Worm (Caenorhabditis elegans): ENCODE measurements around the gene dyf-13.

Gene dyf-13

ce11 chrII:7199308-7199707, 28.2 kb upstream of the dyf-13 start, which contains the start of gene E04F6.6:
Gene E04F6.6 (minus strand): TSS chrII:7199565.
- TF ChIP-seq nhr-12 (tag; optimal IDR thresholded peaks at IDR 0.05) (no peak), ZK546.5 (tag; optimal IDR thresholded peaks at IDR 0.05) (no peak), fkh-10 (GFP tag; optimal IDR thresholded peaks at IDR 0.05) (no peak), jun-1 (tag; optimal IDR thresholded peaks at IDR 0.05) (no peak), nhr-25 (tag; optimal IDR thresholded peaks at IDR 0.05) (peak; percentile 16), daf-12 (tag; optimal IDR thresholded peaks at IDR 0.05) (no peak), mml-1 (tag; optimal IDR thresholded peaks at IDR 0.05) (no peak), nhr-237 (tag; optimal IDR thresholded peaks at IDR 0.05) (no peak)

ce11 chrII:7197434-7197833, 26.3 kb upstream of the dyf-13 start:
- no peak for TF ChIP-seq jun-1 (tag; optimal IDR thresholded peaks at IDR 0.05)
- no peak for TF ChIP-seq ztf-11 (tag; optimal IDR thresholded peaks at IDR 0.05)
- peak; percentile 8 for TF ChIP-seq pqm-1 (tag; optimal IDR thresholded peaks at IDR 0.05)
- no peak for TF ChIP-seq nhr-77 (tag; optimal IDR thresholded peaks at IDR 0.05)
- no peak for TF ChIP-seq mml-1 (tag; optimal IDR thresholded peaks at IDR 0.05)
- no peak for TF ChIP-seq elt-3 (tag; optimal IDR thresholded peaks at IDR 0.05)
- TF ChIP-seq nhr-11 (tag; optimal IDR thresholded peaks at IDR 0.05): no peak
- TF ChIP-seq elt-2 (tag; optimal IDR thresholded peaks at IDR 0.05): peak; percentile 8
- TF ChIP-seq nfya-1 (tag; optimal IDR thresholded peaks at IDR 0.05; ENCODE audit: insufficient read depth): no peak
- no peak for TF ChIP-seq elt-1 (tag; optimal IDR thresholded peaks at IDR 0.05)

- peak; percentile 69 for TF ChIP-seq elt-2 (tag; optimal IDR thresholded peaks at IDR 0.05)
- TF ChIP-seq ZK546.5 (tag; optimal IDR thresholded peaks at IDR 0.05): no peak
- peak; percentile 74 for TF ChIP-seq pqm-1 (tag; optimal IDR thresholded peaks at IDR 0.05)
- TF ChIP-seq mdl-1 (tag; optimal IDR thresholded peaks at IDR 0.05): no peak
- no peak for TF ChIP-seq aly-2 (tag; optimal IDR thresholded peaks at IDR 0.05)
- peak; percentile 41 for TF ChIP-seq pha-4 (tag; optimal IDR thresholded peaks at IDR 0.05)
Measured at ce11 chrII:7196040-7196439, 24.9 kb upstream of the dyf-13 start, which contains the start of gene maoc-1. Gene maoc-1 (plus strand): TSS chrII:7196276.

- TF ChIP-seq ceh-28 (tag; optimal IDR thresholded peaks at IDR 0.05) (no peak), ceh-9 (tag; optimal IDR thresholded peaks at IDR 0.05) (no peak), skn-1 (tag; optimal IDR thresholded peaks at IDR 0.05) (no peak), elt-3 (tag; optimal IDR thresholded peaks at IDR 0.05) (no peak), unc-62 (GFP tag; optimal IDR thresholded peaks at IDR 0.05) (no peak), nhr-25 (tag; optimal IDR thresholded peaks at IDR 0.05) (no peak)
Measured at ce11 chrII:7195541-7195940, 24.4 kb upstream of the dyf-13 start, which contains the start of gene acdh-12. Gene acdh-12 (minus strand): TSS chrII:7195641.

ce11 chrII:7189120-7189519, 18.0 kb upstream of the dyf-13 start, which contains the start of gene E04F6.4:
Gene E04F6.4 (plus strand): TSS chrII:7189420.
- TF ChIP-seq zag-1 (tag; optimal IDR thresholded peaks at IDR 0.05): no peak
- TF ChIP-seq fos-1 (tag; optimal IDR thresholded peaks at IDR 0.05): no peak
- no peak for TF ChIP-seq snpc-4 (tag; optimal IDR thresholded peaks at IDR 0.05)
- no peak for TF ChIP-seq mml-1 (tag; optimal IDR thresholded peaks at IDR 0.05)
- no peak for TF ChIP-seq lsy-12 (tag; optimal IDR thresholded peaks at IDR 0.05)
- TF ChIP-seq ceh-16 (tag; optimal IDR thresholded peaks at IDR 0.05): no peak
- no peak for TF ChIP-seq nhr-12 (tag; optimal IDR thresholded peaks at IDR 0.05)
- TF ChIP-seq daf-12 (tag; optimal IDR thresholded peaks at IDR 0.05): no peak
- no peak for TF ChIP-seq nhr-11 (tag; optimal IDR thresholded peaks at IDR 0.05)
- TF ChIP-seq nhr-76 (tag; optimal IDR thresholded peaks at IDR 0.05): no peak
- TF ChIP-seq eor-1 (tag; optimal IDR thresholded peaks at IDR 0.05): no peak
- no peak for TF ChIP-seq fkh-2 (tag; optimal IDR thresholded peaks at IDR 0.05)
- TF ChIP-seq elt-2 (tag; optimal IDR thresholded peaks at IDR 0.05): no peak
- no peak for TF ChIP-seq aly-2 (tag; optimal IDR thresholded peaks at IDR 0.05)
- no peak for TF ChIP-seq lin-39 (tag; optimal IDR thresholded peaks at IDR 0.05)
- TF ChIP-seq nfya-1 (tag; optimal IDR thresholded peaks at IDR 0.05; ENCODE audit: insufficient read depth): no peak
- no peak for TF ChIP-seq skn-1 (tag; optimal IDR thresholded peaks at IDR 0.05)

- TF ChIP-seq nhr-77 (tag; optimal IDR thresholded peaks at IDR 0.05) (no peak), aly-2 (tag; optimal IDR thresholded peaks at IDR 0.05) (no peak), nhr-28 (tag; optimal IDR thresholded peaks at IDR 0.05) (no peak), elt-1 (tag; optimal IDR thresholded peaks at IDR 0.05) (no peak), egl-5 (tag; optimal IDR thresholded peaks at IDR 0.05) (no peak), R02D3.7 (tag; optimal IDR thresholded peaks at IDR 0.05) (no peak), mdl-1 (tag; optimal IDR thresholded peaks at IDR 0.05) (no peak), eor-1 (tag; optimal IDR thresholded peaks at IDR 0.05) (no peak), lin-15B (tag; optimal IDR thresholded peaks at IDR 0.05) (no peak), daf-12 (tag; optimal IDR thresholded peaks at IDR 0.05) (no peak), hmg-11 (tag; optimal IDR thresholded peaks at IDR 0.05) (no peak), snpc-4 (tag; optimal IDR thresholded peaks at IDR 0.05) (no peak), lin-39 (tag; optimal IDR thresholded peaks at IDR 0.05) (no peak), ceh-28 (tag; optimal IDR thresholded peaks at IDR 0.05) (no peak), fkh-10 (GFP tag; optimal IDR thresholded peaks at IDR 0.05) (no peak)
Measured at ce11 chrII:7187110-7187509, 16.0 kb upstream of the dyf-13 start, which contains the start of gene C27H5.6. Gene C27H5.6 (minus strand): TSS chrII:7187210.

Measured in whole organism, L3 larva.